Worm (Caenorhabditis elegans): ENCODE results near the gene trr-1.

trr-1 gene

ce11 chrII:11637817-11638216 lies 37.9 kb downstream of the trr-1 start:
- TF ChIP-seq tbx-11 (GFP tag; IDR thresholded peaks at IDR 0.05) = no peak
- TF ChIP-seq ets-7 (tag; optimal IDR thresholded peaks at IDR 0.05) = no peak
- TF ChIP-seq ceh-36 (tag; optimal IDR thresholded peaks at IDR 0.05) = no peak
- TF ChIP-seq tra-4 (tag; optimal IDR thresholded peaks at IDR 0.05) = no peak
- no peak for TF ChIP-seq B0310.2 (tag; optimal IDR thresholded peaks at IDR 0.05)
- TF ChIP-seq hmbx-1 (tag; optimal IDR thresholded peaks at IDR 0.05) = no peak
- TF ChIP-seq ceh-13 (GFP tag; optimal IDR thresholded peaks at IDR 0.05) = no peak
- no peak for TF ChIP-seq ama-1 (optimal IDR thresholded peaks at IDR 0.05)
- no peak for TF ChIP-seq flt-1 (GFP tag; IDR thresholded peaks at IDR 0.05)
- TF ChIP-seq pes-1 (GFP tag; IDR thresholded peaks at IDR 0.05) = no peak
- TF ChIP-seq hnd-1 (tag; optimal IDR thresholded peaks at IDR 0.05) = no peak
- no peak for TF ChIP-seq F13C5.2 (tag; optimal IDR thresholded peaks at IDR 0.05)
- no peak for TF ChIP-seq tbx-37 (GFP tag; conservative IDR thresholded peaks at IDR 0.05)
- TF ChIP-seq aly-1 (tag; optimal IDR thresholded peaks at IDR 0.05) = no peak
- TF ChIP-seq sea-1 (GFP tag; conservative IDR thresholded peaks at IDR 0.05) = no peak
- TF ChIP-seq scrt-1 (GFP tag; IDR thresholded peaks at IDR 0.05) = no peak
- no peak for TF ChIP-seq hmg-4 (GFP tag; optimal IDR thresholded peaks at IDR 0.05)

ce11 chrII:11637189-11637754 lies 38.5 kb downstream of the trr-1 start:
- TF ChIP-seq pes-1 (GFP tag; IDR thresholded peaks at IDR 0.05) (no peak), tbx-37 (GFP tag; conservative IDR thresholded peaks at IDR 0.05) (peak; percentile 27; the same call in 1 of the 2 replicates), B0310.2 (tag; optimal IDR thresholded peaks at IDR 0.05) (peak; percentile 1), ceh-36 (tag; optimal IDR thresholded peaks at IDR 0.05) (peak; percentile 23)

- TF ChIP-seq ceh-36 (tag; optimal IDR thresholded peaks at IDR 0.05) (no peak), sea-1 (GFP tag; conservative IDR thresholded peaks at IDR 0.05) (peak; percentile 39; the same call in 1 of the 2 replicates), tbx-37 (GFP tag; conservative IDR thresholded peaks at IDR 0.05) (no peak), hmg-4 (GFP tag; optimal IDR thresholded peaks at IDR 0.05) (peak; percentile 56), ets-7 (tag; optimal IDR thresholded peaks at IDR 0.05) (no peak), hmbx-1 (tag; optimal IDR thresholded peaks at IDR 0.05) (no peak), B0310.2 (tag; optimal IDR thresholded peaks at IDR 0.05) (no peak), pes-1 (GFP tag; IDR thresholded peaks at IDR 0.05) (no peak), aly-1 (tag; optimal IDR thresholded peaks at IDR 0.05) (no peak), hnd-1 (tag; optimal IDR thresholded peaks at IDR 0.05) (no peak), scrt-1 (GFP tag; IDR thresholded peaks at IDR 0.05) (no peak), ama-1 (optimal IDR thresholded peaks at IDR 0.05) (peak; percentile 51), tra-4 (tag; optimal IDR thresholded peaks at IDR 0.05) (no peak)
Observed at ce11 chrII:11636617-11637016, 39.1 kb downstream of the trr-1 start.

DNA sequence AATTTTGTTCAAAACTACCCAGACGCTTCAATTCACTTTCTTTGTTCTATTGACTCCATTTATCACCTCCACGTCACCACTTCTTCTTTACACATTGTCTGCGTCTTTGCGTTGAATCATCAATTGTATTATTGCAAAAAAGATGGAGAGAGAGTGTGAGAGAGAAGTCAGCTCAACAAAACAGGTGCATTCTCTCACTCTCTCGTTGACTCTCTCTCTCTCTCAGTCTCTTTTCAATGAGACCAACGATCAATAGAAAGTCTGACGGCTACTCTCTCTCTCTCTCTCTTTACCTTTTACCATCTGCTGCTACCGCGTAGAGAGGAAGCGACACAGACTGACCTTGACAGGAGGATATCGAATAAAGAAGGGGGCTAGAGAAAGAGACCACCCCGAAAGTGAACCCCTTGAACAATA lies 40.0 kb downstream of the trr-1 start:
- TF ChIP-seq flt-1 (GFP tag; IDR thresholded peaks at IDR 0.05) (0 out of 2 replicates have a peak, but pooled peaks have one; percentile 10), hmbx-1 (tag; optimal IDR thresholded peaks at IDR 0.05) (no peak), ama-1 (optimal IDR thresholded peaks at IDR 0.05) (peak; percentile 90), hnd-1 (tag; optimal IDR thresholded peaks at IDR 0.05) (no peak), F13C5.2 (tag; optimal IDR thresholded peaks at IDR 0.05) (peak; percentile 37), ceh-36 (tag; optimal IDR thresholded peaks at IDR 0.05) (peak; percentile 35), B0310.2 (tag; optimal IDR thresholded peaks at IDR 0.05) (no peak), ets-7 (tag; optimal IDR thresholded peaks at IDR 0.05) (peak; percentile 7), sea-1 (GFP tag; conservative IDR thresholded peaks at IDR 0.05) (no peak), hmg-4 (GFP tag; optimal IDR thresholded peaks at IDR 0.05) (peak; percentile 74), scrt-1 (GFP tag; IDR thresholded peaks at IDR 0.05) (0 out of 2 replicates have a peak, but pooled peaks have one; percentile 40)

- TF ChIP-seq aly-1 (tag; optimal IDR thresholded peaks at IDR 0.05) (peak; percentile 61), F13C5.2 (tag; optimal IDR thresholded peaks at IDR 0.05) (peak; percentile 83), tbx-11 (GFP tag; IDR thresholded peaks at IDR 0.05) (peak; percentile 55; the same call in 1 of the 2 replicates), hnd-1 (tag; optimal IDR thresholded peaks at IDR 0.05) (peak; percentile 15), ets-7 (tag; optimal IDR thresholded peaks at IDR 0.05) (peak; percentile 37), flt-1 (GFP tag; IDR thresholded peaks at IDR 0.05) (peak; percentile 57), B0310.2 (tag; optimal IDR thresholded peaks at IDR 0.05) (no peak), pes-1 (GFP tag; IDR thresholded peaks at IDR 0.05) (no peak; the same call in 1 of the 2 replicates), tbx-37 (GFP tag; conservative IDR thresholded peaks at IDR 0.05) (no peak), ama-1 (optimal IDR thresholded peaks at IDR 0.05) (peak; percentile 60), hmbx-1 (tag; optimal IDR thresholded peaks at IDR 0.05) (no peak), ceh-13 (GFP tag; optimal IDR thresholded peaks at IDR 0.05) (peak; percentile 39), sea-1 (GFP tag; conservative IDR thresholded peaks at IDR 0.05) (peak; percentile 70), ceh-36 (tag; optimal IDR thresholded peaks at IDR 0.05) (no peak), scrt-1 (GFP tag; IDR thresholded peaks at IDR 0.05) (peak; percentile 58; the same call in 1 of the 2 replicates), hmg-4 (GFP tag; optimal IDR thresholded peaks at IDR 0.05) (peak; percentile 92), tra-4 (tag; optimal IDR thresholded peaks at IDR 0.05) (peak; percentile 8)
Observed at ce11 chrII:11634681-11635527, 40.8 kb downstream of the trr-1 start.

DNA sequence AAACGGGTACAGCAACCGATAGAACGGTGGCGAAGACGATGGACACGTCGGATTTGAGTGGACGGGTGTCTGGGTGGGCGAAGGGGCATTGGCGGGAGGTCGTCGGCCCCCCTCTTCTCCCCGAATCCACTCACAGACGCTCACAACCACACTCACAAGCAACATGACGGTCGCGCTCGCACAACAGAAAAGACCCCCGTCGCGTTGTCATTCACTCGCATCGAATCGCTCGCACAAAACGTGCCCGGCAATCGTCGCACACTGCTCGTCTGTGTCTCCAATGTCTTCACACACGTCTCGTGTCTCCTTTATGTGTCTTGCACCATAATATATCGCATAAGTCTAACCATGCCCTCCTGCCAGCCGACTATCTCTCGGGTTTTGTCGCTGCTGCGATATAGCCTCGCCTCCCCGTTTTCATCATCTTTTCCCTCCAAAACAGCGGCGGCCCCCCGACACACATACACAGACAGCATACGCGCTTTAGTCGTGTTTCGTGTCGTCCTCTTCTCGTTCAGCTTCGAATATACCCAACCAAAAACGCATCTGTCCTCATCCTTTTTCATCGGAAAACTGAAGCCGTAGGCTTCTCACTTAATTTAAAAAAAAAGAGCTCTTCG lies 41.6 kb downstream of the trr-1 start:
- TF ChIP-seq hmg-4 (GFP tag; optimal IDR thresholded peaks at IDR 0.05) = peak; percentile 90
- TF ChIP-seq tbx-37 (GFP tag; conservative IDR thresholded peaks at IDR 0.05) = no peak
- TF ChIP-seq tbx-11 (GFP tag; IDR thresholded peaks at IDR 0.05) = no peak
- TF ChIP-seq aly-1 (tag; optimal IDR thresholded peaks at IDR 0.05) = no peak
- TF ChIP-seq flt-1 (GFP tag; IDR thresholded peaks at IDR 0.05) = peak; percentile 4; the same call in 1 of the 2 replicates
- TF ChIP-seq pes-1 (GFP tag; IDR thresholded peaks at IDR 0.05) = no peak
- no peak for TF ChIP-seq ceh-13 (GFP tag; optimal IDR thresholded peaks at IDR 0.05)
- peak; percentile 2 for TF ChIP-seq ceh-36 (tag; optimal IDR thresholded peaks at IDR 0.05)
- TF ChIP-seq ama-1 (optimal IDR thresholded peaks at IDR 0.05) = no peak
- TF ChIP-seq ets-7 (tag; optimal IDR thresholded peaks at IDR 0.05) = peak; percentile 36
- TF ChIP-seq B0310.2 (tag; optimal IDR thresholded peaks at IDR 0.05) = peak; percentile 66
- TF ChIP-seq sea-1 (GFP tag; conservative IDR thresholded peaks at IDR 0.05) = 0 out of 2 replicates have a peak, but pooled peaks have one; percentile 13
- TF ChIP-seq hmbx-1 (tag; optimal IDR thresholded peaks at IDR 0.05) = no peak
- no peak for TF ChIP-seq hnd-1 (tag; optimal IDR thresholded peaks at IDR 0.05)
- TF ChIP-seq scrt-1 (GFP tag; IDR thresholded peaks at IDR 0.05) = 0 out of 2 replicates have a peak, but pooled peaks have one; percentile 50
- no peak for TF ChIP-seq tra-4 (tag; optimal IDR thresholded peaks at IDR 0.05)
- TF ChIP-seq F13C5.2 (tag; optimal IDR thresholded peaks at IDR 0.05) = peak; percentile 23

Measured in whole organism, early embryonic.